Worm (Caenorhabditis elegans): Measurements from ENCODE around the gene Y5F2A.4.

The Y5F2A.4 gene

ce11 chrIV:11100271-11100670 lies 21.9 kb upstream of the Y5F2A.4 start, which contains the start of gene str-3:
Gene str-3, minus strand, starts transcription at chrIV:11100371.
- TF ChIP-seq flt-1 (GFP tag; IDR thresholded peaks at IDR 0.05) (no peak), ama-1 (optimal IDR thresholded peaks at IDR 0.05) (no peak), tbx-11 (GFP tag; IDR thresholded peaks at IDR 0.05) (no peak), ets-7 (tag; optimal IDR thresholded peaks at IDR 0.05) (no peak), sea-1 (GFP tag; conservative IDR thresholded peaks at IDR 0.05) (no peak), F13C5.2 (tag; optimal IDR thresholded peaks at IDR 0.05) (no peak), tbx-37 (GFP tag; conservative IDR thresholded peaks at IDR 0.05) (no peak), scrt-1 (GFP tag; IDR thresholded peaks at IDR 0.05) (no peak), hmbx-1 (tag; optimal IDR thresholded peaks at IDR 0.05) (no peak), ceh-13 (GFP tag; optimal IDR thresholded peaks at IDR 0.05) (no peak)

DNA sequence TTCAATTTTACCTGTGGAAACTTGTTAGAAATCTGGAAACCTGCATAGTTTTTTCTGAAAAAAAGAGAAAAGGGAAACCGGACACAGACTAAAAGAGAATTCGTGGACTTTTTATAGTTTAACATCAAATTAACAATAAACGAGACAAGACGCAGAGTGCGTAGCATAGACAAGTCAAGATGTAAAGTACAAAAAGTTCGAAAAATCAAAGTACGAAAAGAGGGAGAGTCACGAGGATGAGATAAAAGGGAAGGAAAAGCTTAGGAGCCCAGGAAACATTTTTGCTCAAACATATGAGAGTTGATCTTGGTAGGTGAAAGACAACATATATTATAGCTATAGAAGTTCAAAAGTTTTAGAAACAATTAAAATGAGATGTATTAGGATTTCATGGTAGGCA lies 19.4 kb upstream of the Y5F2A.4 start, which contains the start of gene M7.12:
Gene M7.12 (minus strand): TSS at position 188 of the 400 bp plus-strand sequence.
- no peak for TF ChIP-seq pes-1 (GFP tag; IDR thresholded peaks at IDR 0.05)
- no peak for TF ChIP-seq sea-1 (GFP tag; conservative IDR thresholded peaks at IDR 0.05)
- TF ChIP-seq hmbx-1 (tag; optimal IDR thresholded peaks at IDR 0.05) = no peak
- no peak for TF ChIP-seq tbx-11 (GFP tag; IDR thresholded peaks at IDR 0.05)
- no peak for TF ChIP-seq ceh-13 (GFP tag; optimal IDR thresholded peaks at IDR 0.05)
- no peak for TF ChIP-seq hnd-1 (tag; optimal IDR thresholded peaks at IDR 0.05)
- no peak for TF ChIP-seq scrt-1 (GFP tag; IDR thresholded peaks at IDR 0.05)
- no peak for TF ChIP-seq aly-1 (tag; optimal IDR thresholded peaks at IDR 0.05)
- no peak for TF ChIP-seq flt-1 (GFP tag; IDR thresholded peaks at IDR 0.05)
- TF ChIP-seq B0310.2 (tag; optimal IDR thresholded peaks at IDR 0.05) = no peak
- no peak for TF ChIP-seq tra-4 (tag; optimal IDR thresholded peaks at IDR 0.05)
- TF ChIP-seq F13C5.2 (tag; optimal IDR thresholded peaks at IDR 0.05) = no peak
- TF ChIP-seq tbx-37 (GFP tag; conservative IDR thresholded peaks at IDR 0.05) = no peak

ce11 chrIV:11094974-11095373 lies 16.6 kb upstream of the Y5F2A.4 start, which contains the start of gene M7.8:
Gene M7.8, minus strand, starts transcription at chrIV:11095085.
- TF ChIP-seq flt-1 (GFP tag; IDR thresholded peaks at IDR 0.05) (no peak), aly-1 (tag; optimal IDR thresholded peaks at IDR 0.05) (no peak), B0310.2 (tag; optimal IDR thresholded peaks at IDR 0.05) (no peak), tbx-37 (GFP tag; conservative IDR thresholded peaks at IDR 0.05) (no peak), ceh-13 (GFP tag; optimal IDR thresholded peaks at IDR 0.05) (no peak), scrt-1 (GFP tag; IDR thresholded peaks at IDR 0.05) (no peak), ets-7 (tag; optimal IDR thresholded peaks at IDR 0.05) (no peak), ama-1 (optimal IDR thresholded peaks at IDR 0.05) (no peak), hmbx-1 (tag; optimal IDR thresholded peaks at IDR 0.05) (no peak), hmg-4 (GFP tag; optimal IDR thresholded peaks at IDR 0.05) (no peak), pes-1 (GFP tag; IDR thresholded peaks at IDR 0.05) (no peak), tra-4 (tag; optimal IDR thresholded peaks at IDR 0.05) (no peak), tbx-11 (GFP tag; IDR thresholded peaks at IDR 0.05) (no peak), ceh-36 (tag; optimal IDR thresholded peaks at IDR 0.05) (no peak), sea-1 (GFP tag; conservative IDR thresholded peaks at IDR 0.05) (no peak), hnd-1 (tag; optimal IDR thresholded peaks at IDR 0.05) (no peak), F13C5.2 (tag; optimal IDR thresholded peaks at IDR 0.05) (no peak)

DNA sequence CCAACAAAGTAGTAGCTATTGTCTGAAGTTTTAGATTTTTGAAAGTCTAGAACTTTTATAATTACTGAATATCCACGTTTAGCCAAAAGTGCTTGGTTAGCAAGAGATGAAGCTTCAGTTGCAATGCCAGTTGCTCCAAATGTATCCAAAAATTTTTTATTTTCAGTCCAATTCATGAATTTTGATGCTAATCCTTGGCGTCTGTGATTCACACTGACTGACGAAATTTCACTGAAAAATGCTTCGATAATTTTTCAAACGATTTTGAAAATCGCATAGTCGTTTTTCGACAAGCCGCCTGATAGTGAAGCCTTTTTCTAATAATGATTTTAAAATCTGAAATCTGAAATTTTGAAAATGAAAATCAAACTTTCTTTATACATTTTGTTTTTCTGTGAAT lies 15.7 kb upstream of the Y5F2A.4 start:
- TF ChIP-seq ets-7 (tag; optimal IDR thresholded peaks at IDR 0.05) (no peak), ama-1 (optimal IDR thresholded peaks at IDR 0.05) (no peak), tra-4 (tag; optimal IDR thresholded peaks at IDR 0.05) (no peak), flt-1 (GFP tag; IDR thresholded peaks at IDR 0.05) (no peak), hnd-1 (tag; optimal IDR thresholded peaks at IDR 0.05) (no peak), pes-1 (GFP tag; IDR thresholded peaks at IDR 0.05) (no peak), aly-1 (tag; optimal IDR thresholded peaks at IDR 0.05) (no peak), B0310.2 (tag; optimal IDR thresholded peaks at IDR 0.05) (no peak), tbx-37 (GFP tag; conservative IDR thresholded peaks at IDR 0.05) (no peak), tbx-11 (GFP tag; IDR thresholded peaks at IDR 0.05) (no peak), hmg-4 (GFP tag; optimal IDR thresholded peaks at IDR 0.05) (no peak)

ce11 chrIV:11092502-11093080 lies 14.2 kb upstream of the Y5F2A.4 start, which contains the start of gene bcc-1:
Gene bcc-1, minus strand, starts transcription at chrIV:11092552.
- TF ChIP-seq hnd-1 (tag; optimal IDR thresholded peaks at IDR 0.05) (no peak), ets-7 (tag; optimal IDR thresholded peaks at IDR 0.05) (no peak), hmg-4 (GFP tag; optimal IDR thresholded peaks at IDR 0.05) (no peak), ceh-13 (GFP tag; optimal IDR thresholded peaks at IDR 0.05) (no peak), hmbx-1 (tag; optimal IDR thresholded peaks at IDR 0.05) (no peak), flt-1 (GFP tag; IDR thresholded peaks at IDR 0.05) (no peak), pes-1 (GFP tag; IDR thresholded peaks at IDR 0.05) (no peak), ceh-36 (tag; optimal IDR thresholded peaks at IDR 0.05) (no peak), tbx-37 (GFP tag; conservative IDR thresholded peaks at IDR 0.05) (no peak), ama-1 (optimal IDR thresholded peaks at IDR 0.05) (no peak), tbx-11 (GFP tag; IDR thresholded peaks at IDR 0.05) (no peak), F13C5.2 (tag; optimal IDR thresholded peaks at IDR 0.05) (no peak)

ce11 chrIV:11089527-11089926 lies 11.1 kb upstream of the Y5F2A.4 start, which contains the start of gene M7.7:
Gene M7.7, plus strand, starts transcription at chrIV:11089827.
- no peak for TF ChIP-seq tbx-37 (GFP tag; conservative IDR thresholded peaks at IDR 0.05)
- no peak for TF ChIP-seq ets-7 (tag; optimal IDR thresholded peaks at IDR 0.05)
- TF ChIP-seq F13C5.2 (tag; optimal IDR thresholded peaks at IDR 0.05) = no peak
- TF ChIP-seq scrt-1 (GFP tag; IDR thresholded peaks at IDR 0.05) = no peak
- TF ChIP-seq ama-1 (optimal IDR thresholded peaks at IDR 0.05) = no peak
- no peak for TF ChIP-seq aly-1 (tag; optimal IDR thresholded peaks at IDR 0.05)
- TF ChIP-seq tra-4 (tag; optimal IDR thresholded peaks at IDR 0.05) = no peak
- no peak for TF ChIP-seq ceh-13 (GFP tag; optimal IDR thresholded peaks at IDR 0.05)
- no peak for TF ChIP-seq pes-1 (GFP tag; IDR thresholded peaks at IDR 0.05)
- no peak for TF ChIP-seq flt-1 (GFP tag; IDR thresholded peaks at IDR 0.05)

DNA sequence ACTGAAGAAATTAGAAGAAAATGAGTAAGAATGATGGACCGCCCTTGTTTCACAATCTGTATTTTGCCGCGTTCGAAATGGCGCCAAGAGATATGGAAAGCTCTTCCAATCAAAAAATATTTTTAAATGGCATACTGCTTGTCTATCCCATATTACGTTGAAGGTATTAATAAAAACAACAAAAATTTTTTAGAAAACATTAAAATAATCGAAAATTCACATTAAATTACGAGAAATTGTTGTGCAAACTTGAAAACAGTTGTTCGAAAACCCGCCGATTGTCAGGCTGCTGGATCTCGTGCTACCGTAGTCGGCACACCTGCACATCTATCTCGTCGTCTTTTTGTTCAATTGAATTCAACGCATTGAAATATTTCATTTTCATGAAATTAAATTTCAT lies 5.2 kb upstream of the Y5F2A.4 start, which contains the start of gene klc-1:
Gene klc-1 (plus strand): TSS at position 127 of the 400 bp plus-strand sequence.
- TF ChIP-seq F13C5.2 (tag; optimal IDR thresholded peaks at IDR 0.05) (no peak), ets-7 (tag; optimal IDR thresholded peaks at IDR 0.05) (no peak)
